Fruit fly (Drosophila melanogaster): Measurements from ENCODE around the gene Hsc70-2.

Gene Hsc70-2

dm6 chr3R:13036064-13036463, 8.5 kb upstream of the Hsc70-2 start:
- TF ChIP-seq pdm3 (GFP tag; optimal IDR thresholded peaks at IDR 0.05) (no peak), CG6792 (GFP tag; optimal IDR thresholded peaks at IDR 0.05) (no peak), Ets21C (GFP tag; optimal IDR thresholded peaks at IDR 0.05) (no peak), Sox15 (GFP tag; optimal IDR thresholded peaks at IDR 0.05) (no peak)

- TF ChIP-seq Ets96B (tag; optimal IDR thresholded peaks at IDR 0.05): no peak
- TF ChIP-seq CG6276 (GFP tag; optimal IDR thresholded peaks at IDR 0.05): no peak
- TF ChIP-seq esn (GFP tag; optimal IDR thresholded peaks at IDR 0.05): no peak
- TF ChIP-seq Smox (GFP tag; optimal IDR thresholded peaks at IDR 0.05): no peak
- TF ChIP-seq CG10631 (GFP tag; optimal IDR thresholded peaks at IDR 0.05): no peak
- TF ChIP-seq CG6854 (GFP tag; optimal IDR thresholded peaks at IDR 0.05): no peak
- TF ChIP-seq Hr38 (GFP tag; optimal IDR thresholded peaks at IDR 0.05): no peak
- TF ChIP-seq Lpt (GFP tag; optimal IDR thresholded peaks at IDR 0.05): no peak
- no peak for TF ChIP-seq CG7368 (GFP tag; optimal IDR thresholded peaks at IDR 0.05)
- TF ChIP-seq Eip93F (GFP tag; optimal IDR thresholded peaks at IDR 0.05): no peak
- no peak for TF ChIP-seq fd85E (GFP tag; optimal IDR thresholded peaks at IDR 0.05)
- no peak for TF ChIP-seq topi (GFP tag; optimal IDR thresholded peaks at IDR 0.05)
- no peak for TF ChIP-seq net (GFP tag; optimal IDR thresholded peaks at IDR 0.05)
- no peak for TF ChIP-seq achi (GFP tag; optimal IDR thresholded peaks at IDR 0.05)
- no peak for TF ChIP-seq CG1621 (tag; optimal IDR thresholded peaks at IDR 0.05)
Observed at dm6 chr3R:13038075-13038474, 6.5 kb upstream of the Hsc70-2 start, which contains the start of gene CG11668. Gene CG11668, plus strand, starts transcription at chr3R:13038375.

dm6 chr3R:13039037-13039583, 5.4 kb upstream of the Hsc70-2 start:
- TF ChIP-seq CG6163 (GFP tag; IDR thresholded peaks at IDR 0.05) (peak; percentile 54; the same call in 2 of the 3 replicates), pdm3 (GFP tag; optimal IDR thresholded peaks at IDR 0.05) (peak; percentile 12), fd59A (GFP tag; optimal IDR thresholded peaks at IDR 0.05) (no peak), esn (GFP tag; optimal IDR thresholded peaks at IDR 0.05) (no peak), Lpt (GFP tag; optimal IDR thresholded peaks at IDR 0.05) (no peak), Ets21C (GFP tag; optimal IDR thresholded peaks at IDR 0.05) (no peak), CG8319 (GFP tag; optimal IDR thresholded peaks at IDR 0.05) (no peak), net (GFP tag; optimal IDR thresholded peaks at IDR 0.05) (peak; percentile 8), Sox102F (GFP tag; optimal IDR thresholded peaks at IDR 0.05) (peak; percentile 8), CG16779 (tag; optimal IDR thresholded peaks at IDR 0.05) (no peak), CG7368 (GFP tag; optimal IDR thresholded peaks at IDR 0.05) (no peak), Sox14 (GFP tag; optimal IDR thresholded peaks at IDR 0.05) (peak; percentile 24), CG6276 (GFP tag; optimal IDR thresholded peaks at IDR 0.05) (no peak), CG34406 (GFP tag; optimal IDR thresholded peaks at IDR 0.05) (peak; percentile 36), svp (GFP tag) (peak; percentile 64), topi (GFP tag; optimal IDR thresholded peaks at IDR 0.05) (peak; percentile 30), CG31627 (GFP tag; optimal IDR thresholded peaks at IDR 0.05) (peak; percentile 43), Hr39 (GFP tag; optimal IDR thresholded peaks at IDR 0.05) (peak; percentile 51), eg (GFP tag; IDR thresholded peaks at IDR 0.05) (peak; percentile 57; the same call in 2 of the 3 replicates), achi (GFP tag; optimal IDR thresholded peaks at IDR 0.05) (peak; percentile 17), CG8119 (GFP tag; IDR thresholded peaks at IDR 0.05) (0 out of 3 replicates have a peak, but pooled peaks have one; percentile 32), CG11902 (GFP tag; optimal IDR thresholded peaks at IDR 0.05) (no peak), Eip78C (GFP tag) (peak; percentile 57), vri (GFP tag; optimal IDR thresholded peaks at IDR 0.05) (no peak), cyc (GFP tag; optimal IDR thresholded peaks at IDR 0.05) (peak; percentile 17), CG10669 (GFP tag; optimal IDR thresholded peaks at IDR 0.05) (no peak), CG3919 (GFP tag; optimal IDR thresholded peaks at IDR 0.05) (no peak), Sox15 (GFP tag; optimal IDR thresholded peaks at IDR 0.05) (no peak), CG8632 (GFP tag; optimal IDR thresholded peaks at IDR 0.05) (peak; percentile 27), spab (GFP tag; optimal IDR thresholded peaks at IDR 0.05) (peak; percentile 9), Met (GFP tag; optimal IDR thresholded peaks at IDR 0.05) (peak; percentile 51), Hr4 (GFP tag; optimal IDR thresholded peaks at IDR 0.05) (no peak), CG6808 (GFP tag; optimal IDR thresholded peaks at IDR 0.05) (peak; percentile 16), lz (GFP tag; optimal IDR thresholded peaks at IDR 0.05) (peak; percentile 24), Smox (GFP tag; optimal IDR thresholded peaks at IDR 0.05) (peak; percentile 22), dac (GFP tag; optimal IDR thresholded peaks at IDR 0.05) (no peak)

Measured in whole organism, prepupa.